Worm (Caenorhabditis elegans): Measurements from ENCODE around the gene srlf-14.

Gene srlf-14

ce11 chrIV:10894255-10894654, at the start of gene srlf-14:
TSS of gene srlf-14 (minus strand) at chrIV:10894355.
- no peak for TF ChIP-seq npax-4 (tag; optimal IDR thresholded peaks at IDR 0.05)

DNA sequence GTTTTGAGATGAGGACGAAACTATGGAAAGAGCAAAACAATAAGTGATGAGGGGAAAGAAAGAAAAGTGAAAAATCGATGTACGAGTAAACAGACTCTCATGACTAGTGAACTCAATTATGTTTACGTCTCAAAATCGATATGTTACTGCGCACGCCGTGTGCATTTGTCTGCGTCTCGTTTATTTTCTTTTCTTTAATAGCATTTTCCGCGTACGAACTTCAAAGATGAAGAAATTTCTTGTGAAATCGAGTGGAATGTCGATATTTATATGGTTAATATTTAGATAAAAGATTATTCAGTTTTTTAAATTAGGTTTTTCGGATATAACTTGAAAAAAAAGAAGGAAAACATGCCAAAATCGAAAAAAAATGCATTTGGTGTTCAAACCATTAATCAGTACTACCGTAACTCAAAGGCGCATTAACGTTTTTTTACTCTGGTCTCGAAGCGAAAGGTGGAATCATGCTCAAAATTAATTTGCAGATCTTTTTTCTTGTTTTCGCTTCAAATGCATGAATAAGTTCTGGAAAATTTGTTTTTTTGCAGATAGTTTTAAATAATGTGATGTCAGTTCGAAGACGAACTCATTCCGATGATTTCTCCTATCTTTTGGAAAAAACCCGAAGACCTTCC, 42.9 kb upstream of the srlf-14 start, which contains the start of gene fic-1:
TSS of gene fic-1 (plus strand) at position 549 of the 635 bp plus-strand sequence.
- no peak for TF ChIP-seq pha-2 (tag; optimal IDR thresholded peaks at IDR 0.05)
- TF ChIP-seq sdc-2 (tag; optimal IDR thresholded peaks at IDR 0.05): no peak
- no peak for TF ChIP-seq elt-2 (tag; optimal IDR thresholded peaks at IDR 0.05)
- TF ChIP-seq mec-3 (tag; optimal IDR thresholded peaks at IDR 0.05; ENCODE audit: borderline replicate concordance): no peak
- peak; percentile 18 for TF ChIP-seq tbx-2 (tag; optimal IDR thresholded peaks at IDR 0.05)
- TF ChIP-seq C38D4.7 (GFP tag; optimal IDR thresholded peaks at IDR 0.05): no peak
- TF ChIP-seq ttx-3 (tag; optimal IDR thresholded peaks at IDR 0.05): no peak
- TF ChIP-seq ama-1 (optimal IDR thresholded peaks at IDR 0.05): no peak
- no peak for TF ChIP-seq T23F11.4 (GFP tag; optimal IDR thresholded peaks at IDR 0.05)
- no peak for TF ChIP-seq odd-2 (tag; optimal IDR thresholded peaks at IDR 0.05)
- TF ChIP-seq syd-9 (tag; optimal IDR thresholded peaks at IDR 0.05): no peak
- no peak for TF ChIP-seq fkh-10 (GFP tag; optimal IDR thresholded peaks at IDR 0.05)
- TF ChIP-seq nhr-11 (tag; optimal IDR thresholded peaks at IDR 0.05): no peak
- TF ChIP-seq F13H6.1 (tag; optimal IDR thresholded peaks at IDR 0.05): no peak
- no peak for TF ChIP-seq ceh-24 (tag; optimal IDR thresholded peaks at IDR 0.05)
- TF ChIP-seq eyg-1 (tag; optimal IDR thresholded peaks at IDR 0.05): no peak
- no peak for TF ChIP-seq ceh-19 (GFP tag; optimal IDR thresholded peaks at IDR 0.05)
- no peak for TF ChIP-seq ceh-34 (tag; optimal IDR thresholded peaks at IDR 0.05)
- TF ChIP-seq ceh-30 (tag; optimal IDR thresholded peaks at IDR 0.05): no peak
- no peak for TF ChIP-seq ceh-2 (tag; optimal IDR thresholded peaks at IDR 0.05)
- no peak for TF ChIP-seq pros-1 (tag; optimal IDR thresholded peaks at IDR 0.05)
- peak; percentile 98 for TF ChIP-seq ceh-48 (tag; optimal IDR thresholded peaks at IDR 0.05)
- TF ChIP-seq ceh-22 (tag; optimal IDR thresholded peaks at IDR 0.05): no peak
- peak; percentile 13 for TF ChIP-seq unc-55 (GFP tag; optimal IDR thresholded peaks at IDR 0.05)
- no peak for TF ChIP-seq C08G9.2 (tag; optimal IDR thresholded peaks at IDR 0.05)
- TF ChIP-seq zip-5 (tag; optimal IDR thresholded peaks at IDR 0.05): no peak
- no peak for TF ChIP-seq pag-3 (tag; optimal IDR thresholded peaks at IDR 0.05; ENCODE audit: borderline replicate concordance)
- TF ChIP-seq unc-42 (tag; optimal IDR thresholded peaks at IDR 0.05): peak; percentile 99
- TF ChIP-seq sox-4 (tag; optimal IDR thresholded peaks at IDR 0.05): no peak
- no peak for TF ChIP-seq pax-1 (tag; optimal IDR thresholded peaks at IDR 0.05)
- TF ChIP-seq nhr-232 (tag; optimal IDR thresholded peaks at IDR 0.05): no peak
- peak; percentile 52 for TF ChIP-seq nfya-1 (tag; optimal IDR thresholded peaks at IDR 0.05)
- no peak for TF ChIP-seq rnt-1 (tag; optimal IDR thresholded peaks at IDR 0.05)
- TF ChIP-seq ceh-31 (tag; optimal IDR thresholded peaks at IDR 0.05): peak; percentile 78
- no peak for TF ChIP-seq ref-2 (tag; optimal IDR thresholded peaks at IDR 0.05)
- peak; percentile 56 for TF ChIP-seq hlh-30 (tag; optimal IDR thresholded peaks at IDR 0.05; ENCODE audit: insufficient read depth)
- no peak for TF ChIP-seq ceh-45 (GFP tag; IDR thresholded peaks at IDR 0.05)
- TF ChIP-seq madf-2 (tag; optimal IDR thresholded peaks at IDR 0.05): no peak
- no peak for TF ChIP-seq gmeb-2 (tag; optimal IDR thresholded peaks at IDR 0.05)
- TF ChIP-seq lin-11 (tag; optimal IDR thresholded peaks at IDR 0.05): no peak

Data from whole organism, late embryonic.